Fruit fly (Drosophila melanogaster): ENCODE data around the gene CG13282.

CG13282 gene

DNA sequence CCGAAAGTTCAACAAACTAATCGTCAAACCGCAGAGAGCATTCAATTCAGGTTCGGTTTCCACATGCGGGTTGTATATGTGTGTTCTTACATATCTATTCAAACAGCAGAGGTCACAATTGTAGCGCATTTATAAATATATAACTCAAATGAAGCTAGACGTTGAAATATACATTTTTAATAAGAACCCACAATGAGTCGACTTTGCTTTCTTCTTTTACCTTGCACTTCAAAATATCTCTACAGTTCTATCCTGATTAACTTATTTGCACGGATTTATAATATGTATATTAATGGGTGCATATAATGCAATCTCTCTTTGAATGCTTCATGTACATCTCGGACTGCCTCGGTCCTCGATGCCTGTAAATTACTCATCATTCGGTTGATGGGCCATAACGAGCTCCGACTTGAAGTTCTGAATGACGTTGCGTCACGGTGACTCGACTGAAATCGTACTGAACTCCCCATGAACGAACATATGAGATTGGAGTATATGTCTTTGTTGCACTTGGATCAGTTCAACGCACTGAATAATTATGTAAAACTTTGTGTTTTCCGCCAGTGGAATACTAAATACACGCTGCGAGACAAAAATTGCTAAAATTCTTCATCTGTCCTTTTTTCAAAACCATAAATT is 15.8 kb downstream of the CG13282 start (continued):
- peak; percentile 43 for TF ChIP-seq CG14710 (tag; optimal IDR thresholded peaks at IDR 0.05)
- no peak for TF ChIP-seq fu2 (GFP tag; optimal IDR thresholded peaks at IDR 0.05)
- no peak for TF ChIP-seq CG10431 (GFP tag; optimal IDR thresholded peaks at IDR 0.05)
- peak; percentile 27 for TF ChIP-seq CG10267 (tag; optimal IDR thresholded peaks at IDR 0.05)
- TF ChIP-seq sisA (GFP tag; IDR thresholded peaks at IDR 0.05) = 0 out of 2 replicates have a peak, but pooled peaks have one; percentile 25
- TF ChIP-seq Hr51 (GFP tag; optimal IDR thresholded peaks at IDR 0.05) = peak in 1 of 2 experiments; percentile 14
- no peak for TF ChIP-seq Side (GFP tag; optimal IDR thresholded peaks at IDR 0.05)
- TF ChIP-seq Kr (GFP tag; optimal IDR thresholded peaks at IDR 0.05) = no peak
- no peak for TF ChIP-seq dati (GFP tag; IDR thresholded peaks at IDR 0.05)
- peak; percentile 48 for TF ChIP-seq CG6813 (GFP tag; optimal IDR thresholded peaks at IDR 0.05)
- no peak for TF ChIP-seq sima (GFP tag; optimal IDR thresholded peaks at IDR 0.05)
- TF ChIP-seq ara (GFP tag; IDR thresholded peaks at IDR 0.05) = no peak
- no peak for TF ChIP-seq wdn (GFP tag; IDR thresholded peaks at IDR 0.05)
- no peak for TF ChIP-seq ken (GFP tag; IDR thresholded peaks at IDR 0.05)
- TF ChIP-seq sna (GFP tag; IDR thresholded peaks at IDR 0.05; ENCODE audit: partially characterized antibody) = no peak
- no peak for TF ChIP-seq pho (GFP tag; optimal IDR thresholded peaks at IDR 0.05)
- peak; percentile 35 for TF ChIP-seq CG30403 (GFP tag; optimal IDR thresholded peaks at IDR 0.05)
- TF ChIP-seq nerfin-1 (tag; optimal IDR thresholded peaks at IDR 0.05) = peak; percentile 36
- no peak for TF ChIP-seq Rx (GFP tag; IDR thresholded peaks at IDR 0.05)
- TF ChIP-seq gcm2 (GFP tag; optimal IDR thresholded peaks at IDR 0.05) = no peak
- peak; percentile 88 for TF ChIP-seq CG11696 (GFP tag; IDR thresholded peaks at IDR 0.05)
- TF ChIP-seq hb (GFP tag; IDR thresholded peaks at IDR 0.05; ENCODE audit: partially characterized antibody) = no peak
- TF ChIP-seq Oaz (GFP tag; IDR thresholded peaks at IDR 0.05) = no peak
- peak; percentile 31; the same call in 1 of the 2 replicates for TF ChIP-seq Drgx (GFP tag; IDR thresholded peaks at IDR 0.05)
- no peak for TF ChIP-seq CG1529 (GFP tag; optimal IDR thresholded peaks at IDR 0.05)
- no peak for TF ChIP-seq D (optimal IDR thresholded peaks at IDR 0.05)
- TF ChIP-seq D (GFP tag; optimal IDR thresholded peaks at IDR 0.05) = peak; percentile 54
- no peak for TF ChIP-seq bab2 (GFP tag; optimal IDR thresholded peaks at IDR 0.05)
- TF ChIP-seq gro (GFP tag; optimal IDR thresholded peaks at IDR 0.05) = no peak
- TF ChIP-seq usp (GFP tag; optimal IDR thresholded peaks at IDR 0.05) = no peak
- no peak for TF ChIP-seq D19B (GFP tag; optimal IDR thresholded peaks at IDR 0.05)
- no peak for TF ChIP-seq CG11093 (GFP tag; IDR thresholded peaks at IDR 0.05)
- TF ChIP-seq CG8281 (tag; optimal IDR thresholded peaks at IDR 0.05) = no peak
- TF ChIP-seq toy (GFP tag; IDR thresholded peaks at IDR 0.05) = no peak
- TF ChIP-seq Oli (tag; optimal IDR thresholded peaks at IDR 0.05) = peak; percentile 42
- no peak for TF ChIP-seq CG8765 (GFP tag; IDR thresholded peaks at IDR 0.05)
- peak; percentile 43 for TF ChIP-seq Sox102F (GFP tag; optimal IDR thresholded peaks at IDR 0.05)
- peak; percentile 37 for TF ChIP-seq nmo (GFP tag; optimal IDR thresholded peaks at IDR 0.05)
- no peak for TF ChIP-seq MESR4 (GFP tag; optimal IDR thresholded peaks at IDR 0.05)
- no peak for TF ChIP-seq CG2116 (GFP tag; optimal IDR thresholded peaks at IDR 0.05)
- no peak for TF ChIP-seq h (optimal IDR thresholded peaks at IDR 0.05)
- no peak for TF ChIP-seq Nf-YA (GFP tag; IDR thresholded peaks at IDR 0.05)
- no peak for TF ChIP-seq da (GFP tag; optimal IDR thresholded peaks at IDR 0.05)
- no peak for TF ChIP-seq Vsx1 (GFP tag; optimal IDR thresholded peaks at IDR 0.05)
- TF ChIP-seq CG4360 (GFP tag; IDR thresholded peaks at IDR 0.05) = no peak
- no peak for TF ChIP-seq chm (GFP tag; IDR thresholded peaks at IDR 0.05)
- no peak for TF ChIP-seq cato (GFP tag; optimal IDR thresholded peaks at IDR 0.05; ENCODE audit: borderline replicate concordance)
- TF ChIP-seq Neu2 (GFP tag; optimal IDR thresholded peaks at IDR 0.05; ENCODE audit: borderline replicate concordance) = no peak
- TF ChIP-seq Meics (GFP tag; optimal IDR thresholded peaks at IDR 0.05) = no peak
- no peak for TF ChIP-seq Myb (GFP tag; optimal IDR thresholded peaks at IDR 0.05)
- no peak for TF ChIP-seq CG12071 (GFP tag; optimal IDR thresholded peaks at IDR 0.05)
- no peak for TF ChIP-seq jigr1 (GFP tag; IDR thresholded peaks at IDR 0.05)
